ENCODE assay signal across 1 fruit fly cellular context in genomic region chr3R:8812342-8812966, dm6.
TF ChIP-seq lines count a peak whose summit lies in the region.

No protein-coding gene starts in this region.

TF ChIP-seq in whole organism, embryonic, 481 proteins besides CTCF, POLR2A, EP300 and RAD21 (continued from another document):
- TF ChIP-seq yki (optimal IDR thresholded peaks at IDR 0.05; lab: Kevin White, UChicago) (no peak), CG13894 (tag; optimal IDR thresholded peaks at IDR 0.05; lab: Kevin White, UChicago) (peak; percentile 88), ato (GFP tag; IDR thresholded peaks at IDR 0.05; lab: Robert Waterston, UW; ENCODE audit: partially characterized antibody) (no peak), CG2875 (GFP tag; optimal IDR thresholded peaks at IDR 0.05; lab: Kevin White, UChicago) (no peak), Fer3 (tag; optimal IDR thresholded peaks at IDR 0.05; lab: Kevin White, UChicago) (peak; percentile 39), bowl (GFP tag; IDR thresholded peaks at IDR 0.05; lab: Robert Waterston, UW) (no peak), Sry-δ (GFP tag; optimal IDR thresholded peaks at IDR 0.05; lab: Kevin White, UChicago) (no peak), CG10366 (GFP tag; IDR thresholded peaks at IDR 0.05; lab: Robert Waterston, UW) (peak; percentile 63), CG10654 (GFP tag; optimal IDR thresholded peaks at IDR 0.05; lab: Kevin White, UChicago) (no peak), CG11723 (GFP tag; optimal IDR thresholded peaks at IDR 0.05; lab: Kevin White, UChicago) (no peak), gt (GFP tag; IDR thresholded peaks at IDR 0.05; lab: Robert Waterston, UW) (no peak), CG30431 (GFP tag; optimal IDR thresholded peaks at IDR 0.05; lab: Kevin White, UChicago) (peak; percentile 19), seq (GFP tag; IDR thresholded peaks at IDR 0.05; lab: Robert Waterston, UW) (peak; percentile 75), CG12659 (GFP tag; optimal IDR thresholded peaks at IDR 0.05; lab: Kevin White, UChicago) (peak; percentile 3), jigr1 (GFP tag; IDR thresholded peaks at IDR 0.05; lab: Robert Waterston, UW) (no peak), CG15011 (GFP tag; optimal IDR thresholded peaks at IDR 0.05; lab: Kevin White, UChicago) (no peak), cwo (GFP tag; optimal IDR thresholded peaks at IDR 0.05; lab: Kevin White, UChicago) (peak; percentile 71), CG17802 (tag; optimal IDR thresholded peaks at IDR 0.05; lab: Kevin White, UChicago) (no peak), ab (GFP tag; optimal IDR thresholded peaks at IDR 0.05; lab: Kevin White, UChicago) (no peak), CG4404 (GFP tag; IDR thresholded peaks at IDR 0.05; lab: Robert Waterston, UW) (no peak; the same call in 1 of the 2 replicates), CG10209 (GFP tag; optimal IDR thresholded peaks at IDR 0.05; lab: Kevin White, UChicago) (no peak), NC2α (GFP tag; optimal IDR thresholded peaks at IDR 0.05; lab: Kevin White, UChicago) (no peak), CG3407 (GFP tag; optimal IDR thresholded peaks at IDR 0.05; lab: Kevin White, UChicago) (no peak), ranshi (GFP tag; IDR thresholded peaks at IDR 0.05; lab: Robert Waterston, UW) (0 out of 2 replicates have a peak, but pooled peaks have one; percentile 33), pfk (GFP tag; optimal IDR thresholded peaks at IDR 0.05; lab: Kevin White, UChicago) (peak; percentile 34), wdn (GFP tag; IDR thresholded peaks at IDR 0.05; lab: Robert Waterston, UW) (0 out of 2 replicates have a peak, but pooled peaks have one; percentile 24), CG17612 (GFP tag; IDR thresholded peaks at IDR 0.05; lab: Robert Waterston, UW) (no peak), luna (GFP tag; optimal IDR thresholded peaks at IDR 0.05; lab: Kevin White, UChicago) (no peak), CkIIα-i1 (GFP tag; IDR thresholded peaks at IDR 0.05; lab: Robert Waterston, UW) (no peak), toy (GFP tag; IDR thresholded peaks at IDR 0.05; lab: Robert Waterston, UW) (peak; percentile 41; the same call in 1 of the 2 replicates), Adf1 (GFP tag; IDR thresholded peaks at IDR 0.05; lab: Robert Waterston, UW) (no peak; the same call in 1 of the 2 replicates), prd (optimal IDR thresholded peaks at IDR 0.05; lab: Kevin White, UChicago) (no peak), prd (GFP tag; IDR thresholded peaks at IDR 0.05; lab: Robert Waterston, UW) (peak; percentile 75)
